Fruit fly (Drosophila melanogaster): ENCODE results near the gene CG4709.

dm6 chr2L:9956993-9957652 lies 3.0 kb downstream of the CG4709 start, which contains the start of the genes CG4658 and CG5846:
- TF ChIP-seq CG8478 (optimal IDR thresholded peaks at IDR 0.05): no peak
- TF ChIP-seq CTCF (optimal IDR thresholded peaks at IDR 0.05): no peak

All from S2 (cell line).